Fruit fly (Drosophila melanogaster): ENCODE measurements around the gene mTTF.

mTTF gene

dm6 chr2L:14351441-14352127 lies 3.0 kb upstream of the mTTF start, which contains the start of gene CG43052:
Gene CG43052 (plus strand): TSS chr2L:14352077.
- TF ChIP-seq CG33017 (tag; optimal IDR thresholded peaks at IDR 0.05) (no peak), kay (GFP tag; ENCODE audit: borderline replicate concordance) (peak; percentile 21)

- TF ChIP-seq CG14711 (tag; optimal IDR thresholded peaks at IDR 0.05) (no peak), cnc (optimal IDR thresholded peaks at IDR 0.05) (no peak), CG7101 (tag; optimal IDR thresholded peaks at IDR 0.05) (no peak)
These were observed 2.0 kb upstream of the mTTF start for dm6 chr2L:14350587-14350986.

- no peak for TF ChIP-seq CG7101 (tag; optimal IDR thresholded peaks at IDR 0.05)
- TF ChIP-seq Clk (GFP tag; optimal IDR thresholded peaks at IDR 0.05), result no peak
- TF ChIP-seq CG1620 (GFP tag; optimal IDR thresholded peaks at IDR 0.05), result no peak
- no peak for TF ChIP-seq cic (GFP tag; optimal IDR thresholded peaks at IDR 0.05)
- TF ChIP-seq CG11617 (GFP tag; optimal IDR thresholded peaks at IDR 0.05), result no peak
These were observed 2.0 kb downstream of the mTTF start, which contains the start of gene Send2 for dm6 chr2L:14346588-14346987. Gene Send2 (minus strand): TSS chr2L:14346688.

dm6 chr2L:14340964-14341363 lies 7.6 kb downstream of the mTTF start:
- TF ChIP-seq Mnt (GFP tag; optimal IDR thresholded peaks at IDR 0.05), result no peak
- no peak for TF ChIP-seq CG33017 (tag; optimal IDR thresholded peaks at IDR 0.05)
- TF ChIP-seq CG14711 (tag; optimal IDR thresholded peaks at IDR 0.05), result no peak
- no peak for TF ChIP-seq cic (GFP tag; optimal IDR thresholded peaks at IDR 0.05)
- no peak for TF ChIP-seq toe (GFP tag; optimal IDR thresholded peaks at IDR 0.05)
- no peak for TF ChIP-seq Crg-1 (GFP tag; optimal IDR thresholded peaks at IDR 0.05)
- TF ChIP-seq tj (GFP tag; optimal IDR thresholded peaks at IDR 0.05), result no peak
- TF ChIP-seq CG1620 (GFP tag; optimal IDR thresholded peaks at IDR 0.05), result no peak
- no peak for TF ChIP-seq CG11617 (GFP tag; optimal IDR thresholded peaks at IDR 0.05)
- TF ChIP-seq Clk (GFP tag; optimal IDR thresholded peaks at IDR 0.05), result no peak
- TF ChIP-seq CG7045 (GFP tag; optimal IDR thresholded peaks at IDR 0.05), result no peak
- no peak for TF ChIP-seq Hr96 (GFP tag; optimal IDR thresholded peaks at IDR 0.05)

dm6 chr2L:14337940-14338339 lies 10.7 kb downstream of the mTTF start, which contains the start of gene CG15286:
Gene CG15286 (plus strand): TSS chr2L:14338240.
- TF ChIP-seq pad (GFP tag; optimal IDR thresholded peaks at IDR 0.05), result no peak
- TF ChIP-seq CG11617 (GFP tag; optimal IDR thresholded peaks at IDR 0.05), result no peak
- no peak for TF ChIP-seq CG14711 (tag; optimal IDR thresholded peaks at IDR 0.05)
- TF ChIP-seq CG33017 (tag; optimal IDR thresholded peaks at IDR 0.05), result no peak
- no peak for TF ChIP-seq CG5204 (GFP tag; optimal IDR thresholded peaks at IDR 0.05)
- TF ChIP-seq bab1 (GFP tag; optimal IDR thresholded peaks at IDR 0.05), result no peak
- no peak for TF ChIP-seq CG12768 (GFP tag; optimal IDR thresholded peaks at IDR 0.05)
- no peak for TF ChIP-seq CG7045 (GFP tag; optimal IDR thresholded peaks at IDR 0.05)
- no peak for TF ChIP-seq Hr96 (GFP tag; optimal IDR thresholded peaks at IDR 0.05)
- no peak for TF ChIP-seq Crg-1 (GFP tag; optimal IDR thresholded peaks at IDR 0.05)
- TF ChIP-seq kay (GFP tag; ENCODE audit: borderline replicate concordance), result no peak
- no peak for TF ChIP-seq tj (GFP tag; optimal IDR thresholded peaks at IDR 0.05)
- no peak for TF ChIP-seq cnc (optimal IDR thresholded peaks at IDR 0.05)
- no peak for TF ChIP-seq cic (GFP tag; optimal IDR thresholded peaks at IDR 0.05)
- no peak for TF ChIP-seq CG7101 (tag; optimal IDR thresholded peaks at IDR 0.05)
- no peak for TF ChIP-seq ovo (GFP tag; optimal IDR thresholded peaks at IDR 0.05)
- no peak for TF ChIP-seq Mnt (GFP tag; optimal IDR thresholded peaks at IDR 0.05)

dm6 chr2L:14336311-14336836 lies 12.2 kb downstream of the mTTF start:
- TF ChIP-seq CG11617 (GFP tag; optimal IDR thresholded peaks at IDR 0.05), result no peak
- TF ChIP-seq toe (GFP tag; optimal IDR thresholded peaks at IDR 0.05), result no peak
- peak; percentile 39 for TF ChIP-seq CG7045 (GFP tag; optimal IDR thresholded peaks at IDR 0.05)
- TF ChIP-seq CG33017 (tag; optimal IDR thresholded peaks at IDR 0.05), result peak; percentile 62
- TF ChIP-seq CG14711 (tag; optimal IDR thresholded peaks at IDR 0.05), result no peak
- no peak for TF ChIP-seq Hr96 (GFP tag; optimal IDR thresholded peaks at IDR 0.05)
- no peak for TF ChIP-seq tj (GFP tag; optimal IDR thresholded peaks at IDR 0.05)
- no peak for TF ChIP-seq Crg-1 (GFP tag; optimal IDR thresholded peaks at IDR 0.05)
- no peak for TF ChIP-seq Clk (GFP tag; optimal IDR thresholded peaks at IDR 0.05)
- TF ChIP-seq Mnt (GFP tag; optimal IDR thresholded peaks at IDR 0.05), result no peak
- TF ChIP-seq pad (GFP tag; optimal IDR thresholded peaks at IDR 0.05), result no peak
- TF ChIP-seq CG5204 (GFP tag; optimal IDR thresholded peaks at IDR 0.05), result no peak
- no peak for TF ChIP-seq cnc (optimal IDR thresholded peaks at IDR 0.05)
- peak; percentile 75 for TF ChIP-seq kay (GFP tag; ENCODE audit: borderline replicate concordance)
- no peak for TF ChIP-seq CG1620 (GFP tag; optimal IDR thresholded peaks at IDR 0.05)
- no peak for TF ChIP-seq ovo (GFP tag; optimal IDR thresholded peaks at IDR 0.05)
- TF ChIP-seq CG7101 (tag; optimal IDR thresholded peaks at IDR 0.05), result peak; percentile 43
- peak; percentile 10 for TF ChIP-seq CG12768 (GFP tag; optimal IDR thresholded peaks at IDR 0.05)
- peak; percentile 38 for TF ChIP-seq cic (GFP tag; optimal IDR thresholded peaks at IDR 0.05)

- no peak for TF ChIP-seq tj (GFP tag; optimal IDR thresholded peaks at IDR 0.05)
- TF ChIP-seq CG7045 (GFP tag; optimal IDR thresholded peaks at IDR 0.05), result no peak
- no peak for TF ChIP-seq pad (GFP tag; optimal IDR thresholded peaks at IDR 0.05)
- no peak for TF ChIP-seq ovo (GFP tag; optimal IDR thresholded peaks at IDR 0.05)
These were observed 14.6 kb downstream of the mTTF start, which contains the start of gene CG33090 for dm6 chr2L:14333965-14334364. Gene CG33090 (plus strand): TSS chr2L:14334158.
